Fruit fly (Drosophila melanogaster): Measurements from ENCODE around the gene Or67a.

Or67a gene

DNA sequence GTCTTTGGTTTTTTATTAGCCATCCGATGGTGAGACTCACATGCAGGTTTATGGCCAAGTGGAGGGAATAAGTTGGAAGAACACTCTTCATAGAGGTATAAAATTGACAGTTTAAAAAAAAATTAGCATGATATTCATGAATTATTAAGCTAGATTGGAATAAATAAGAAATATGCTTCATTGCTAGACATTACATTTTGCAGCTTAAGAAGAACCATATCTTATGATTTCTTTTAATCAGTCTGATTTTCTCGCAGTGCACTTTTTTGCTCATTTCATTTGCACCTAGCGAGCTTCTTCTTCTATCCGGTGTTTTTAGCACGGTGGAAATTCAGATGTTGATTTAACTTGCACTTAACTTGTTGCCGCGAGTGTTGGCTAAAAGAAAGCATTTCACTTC lies 41.0 kb downstream of the Or67a start:
- no peak for TF ChIP-seq Rel (GFP tag; optimal IDR thresholded peaks at IDR 0.05)
- TF ChIP-seq Rel (tag; optimal IDR thresholded peaks at IDR 0.05) = no peak
- no peak for TF ChIP-seq br (GFP tag; optimal IDR thresholded peaks at IDR 0.05)
- TF ChIP-seq Hr78 (GFP tag; optimal IDR thresholded peaks at IDR 0.05) = no peak
- TF ChIP-seq Sp1 (GFP tag; optimal IDR thresholded peaks at IDR 0.05) = no peak
- TF ChIP-seq pan (optimal IDR thresholded peaks at IDR 0.05) = no peak
- no peak for TF ChIP-seq usp (GFP tag; optimal IDR thresholded peaks at IDR 0.05)
- no peak for TF ChIP-seq jim (GFP tag; optimal IDR thresholded peaks at IDR 0.05)
- TF ChIP-seq Myc (optimal IDR thresholded peaks at IDR 0.05) = no peak
- TF ChIP-seq Abd-B (GFP tag; optimal IDR thresholded peaks at IDR 0.05) = no peak
- TF ChIP-seq sage (GFP tag; optimal IDR thresholded peaks at IDR 0.05) = no peak
- TF ChIP-seq Hr83 (GFP tag; optimal IDR thresholded peaks at IDR 0.05; ENCODE audit: poor library complexity, severe bottlenecking) = no peak
- TF ChIP-seq CG32264 (GFP tag; optimal IDR thresholded peaks at IDR 0.05) = no peak
- TF ChIP-seq foxo (GFP tag; optimal IDR thresholded peaks at IDR 0.05) = no peak
- TF ChIP-seq Dif (GFP tag; optimal IDR thresholded peaks at IDR 0.05; ENCODE audit: partially characterized antibody) = no peak
- TF ChIP-seq Hnf4 (GFP tag; optimal IDR thresholded peaks at IDR 0.05) = no peak
- no peak for TF ChIP-seq Jra (GFP tag; optimal IDR thresholded peaks at IDR 0.05)
- no peak for TF ChIP-seq fru (GFP tag; optimal IDR thresholded peaks at IDR 0.05)
- TF ChIP-seq h (GFP tag; optimal IDR thresholded peaks at IDR 0.05) = no peak
- no peak for TF ChIP-seq psq (GFP tag; optimal IDR thresholded peaks at IDR 0.05)
- no peak for TF ChIP-seq HLH106 (tag; optimal IDR thresholded peaks at IDR 0.05)

DNA sequence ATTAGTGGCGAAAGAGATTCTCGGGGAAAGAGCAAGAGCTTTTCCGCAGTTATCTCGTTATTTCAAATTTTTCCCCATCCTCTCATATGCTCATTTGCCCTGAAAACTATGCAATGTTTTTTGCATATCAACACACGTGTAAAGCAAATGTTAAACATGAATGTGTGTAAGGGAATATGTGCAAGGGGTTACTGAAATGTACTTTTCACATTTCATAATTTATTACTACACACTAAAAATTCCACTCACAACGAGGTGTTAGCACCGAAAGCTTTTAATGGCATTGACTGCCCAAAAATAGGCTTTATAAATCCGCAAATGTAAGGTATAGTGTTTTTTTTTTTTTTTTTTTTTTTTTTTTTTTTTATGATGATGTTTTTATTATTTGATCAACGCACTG lies 42.8 kb downstream of the Or67a start:
- no peak for TF ChIP-seq CG32264 (GFP tag; optimal IDR thresholded peaks at IDR 0.05)
- TF ChIP-seq Myc (optimal IDR thresholded peaks at IDR 0.05) = peak; percentile 21
